Worm (Caenorhabditis elegans) whole organism, late embryonic: ENCODE data around the gene Y38E10A.8.

ENCODE experiments used
- C08G9.2 ChIP-seq: sonication (generic microtip); optimal IDR thresholded peaks from 2 replicates; lab custom pipeline; 2016; ENCODE audit warnings: mild to moderate bottlenecking, missing genetic modification characterization, moderate library complexity, missing compliant biosample characterization
- C38D4.7 ChIP-seq: fragments of 200-800 bp; sonication (Bioruptor generic); optimal IDR thresholded peaks from 2 replicates; lab custom pipeline; 2018; ENCODE audit warnings: mild to moderate bottlenecking, missing genetic modification characterization, moderate library complexity, missing compliant biosample characterization
- F13H6.1 ChIP-seq: sonication (generic microtip); optimal IDR thresholded peaks from 2 replicates; lab custom pipeline; 2016; ENCODE audit warnings: missing genetic modification characterization, missing compliant biosample characterization
- K02D7.2 ChIP-seq: sonication (generic microtip); optimal IDR thresholded peaks from 2 replicates; lab custom pipeline; 2017; ENCODE audit warnings: mild to moderate bottlenecking, missing genetic modification characterization, missing compliant biosample characterization
- T23F11.4 ChIP-seq: fragments of 200-800 bp; sonication (Bioruptor generic); optimal IDR thresholded peaks from 2 replicates; lab custom pipeline; 2018; ENCODE audit warnings: mild to moderate bottlenecking, missing genetic modification characterization, missing compliant biosample characterization
- Y22D7AL.16 ChIP-seq: sonication (generic microtip); optimal IDR thresholded peaks from 2 replicates; lab custom pipeline; 2016; ENCODE audit warnings: missing genetic modification characterization, missing compliant biosample characterization
- ama-1 ChIP-seq: fragments of 150-350 bp; optimal IDR thresholded peaks from 2 replicates; lab custom pipeline; 2014
- ceh-18 ChIP-seq: sonication (generic microtip); optimal IDR thresholded peaks from 2 replicates; lab custom pipeline; 2016; ENCODE audit warnings: missing genetic modification characterization, missing compliant biosample characterization
- ceh-19 ChIP-seq: fragments of 200-800 bp; sonication (Bioruptor generic); optimal IDR thresholded peaks from 2 replicates; lab custom pipeline; 2018; ENCODE audit warnings: mild to moderate bottlenecking, missing genetic modification characterization, missing compliant biosample characterization
- ceh-2 ChIP-seq: sonication (generic microtip); optimal IDR thresholded peaks from 2 replicates; lab custom pipeline; 2016; ENCODE audit warnings: missing genotype, missing genetic modification characterization, missing compliant biosample characterization
- ceh-22 ChIP-seq: sonication (generic microtip); optimal IDR thresholded peaks from 2 replicates; lab custom pipeline; 2017; ENCODE audit warnings: missing biosample characterization, missing genetic modification characterization
- ceh-24 ChIP-seq: sonication (generic microtip); optimal IDR thresholded peaks from 2 replicates; lab custom pipeline; 2016; ENCODE audit warnings: mild to moderate bottlenecking, missing genetic modification characterization, missing compliant biosample characterization
- ceh-30 ChIP-seq: fragments of 150-350 bp; optimal IDR thresholded peaks from 2 replicates; lab custom pipeline; 2014; ENCODE audit warnings: missing biosample characterization, missing genetic modification characterization
- ceh-31 ChIP-seq: sonication (generic microtip); optimal IDR thresholded peaks from 2 replicates; lab custom pipeline; 2016; ENCODE audit warnings: missing genetic modification characterization, missing compliant biosample characterization
- ceh-45 ChIP-seq: fragments of 200-800 bp; sonication (Bioruptor generic); IDR thresholded peaks from 2 replicates; pipeline ENCODE4 v1.3.6; 2022; ENCODE audit warnings: missing genetic modification reagents, missing genetic modification characterization, missing compliant biosample characterization
- ceh-48 ChIP-seq: sonication (generic microtip); optimal IDR thresholded peaks from 2 replicates; lab custom pipeline; 2016; ENCODE audit warnings: missing genetic modification characterization, inconsistent platforms, missing compliant biosample characterization
- dmd-4 ChIP-seq: sonication (generic microtip); optimal IDR thresholded peaks from 2 replicates; lab custom pipeline; 2016; ENCODE audit warnings: borderline replicate concordance, missing genetic modification characterization, missing compliant biosample characterization
- dve-1 ChIP-seq: sonication (generic microtip); optimal IDR thresholded peaks from 2 replicates; lab custom pipeline; 2017; ENCODE audit warnings: antibody characterized with exemption, mild to moderate bottlenecking, missing genetic modification characterization, missing compliant biosample characterization
- elt-2 ChIP-seq: sonication (generic microtip); optimal IDR thresholded peaks from 2 replicates; lab custom pipeline; 2016; ENCODE audit warnings: missing genetic modification reagents, missing genetic modification characterization, missing compliant biosample characterization
- elt-4 ChIP-seq: sonication (generic microtip); optimal IDR thresholded peaks from 2 replicates; lab custom pipeline; 2016; ENCODE audit warnings: missing genetic modification characterization, missing compliant biosample characterization
- ets-4 ChIP-seq: sonication (generic microtip); optimal IDR thresholded peaks from 2 replicates; lab custom pipeline; 2016; ENCODE audit warnings: missing genetic modification characterization, missing compliant biosample characterization
- eyg-1 ChIP-seq: sonication (generic microtip); optimal IDR thresholded peaks from 2 replicates; lab custom pipeline; 2016; ENCODE audit warnings: missing genotype, missing genetic modification characterization, missing compliant biosample characterization
- fkh-10 ChIP-seq: fragments of 150-350 bp; optimal IDR thresholded peaks from 2 replicates; lab custom pipeline; 2014; ENCODE audit warnings: missing biosample characterization, missing genetic modification reagents, missing genetic modification characterization
- hlh-13 ChIP-seq: fragments of 200-800 bp; sonication (Bioruptor generic); optimal IDR thresholded peaks from 2 replicates; lab custom pipeline; 2018; ENCODE audit warnings: mild to moderate bottlenecking, missing genetic modification characterization, missing compliant biosample characterization
- hlh-6 ChIP-seq: sonication (generic microtip); optimal IDR thresholded peaks from 2 replicates; lab custom pipeline; 2016; ENCODE audit warnings: missing genotype, missing genetic modification characterization, missing compliant biosample characterization
- hlh-8 ChIP-seq: sonication (generic microtip); optimal IDR thresholded peaks from 2 replicates; lab custom pipeline; 2016; ENCODE audit warnings: missing genotype, missing genetic modification characterization, missing compliant biosample characterization
- lim-6 ChIP-seq: sonication (generic microtip); optimal IDR thresholded peaks from 2 replicates; lab custom pipeline; 2016; ENCODE audit warnings: missing genetic modification characterization, missing compliant biosample characterization
- lin-11 ChIP-seq: fragments of 200-800 bp; sonication (Bioruptor generic); optimal IDR thresholded peaks from 2 replicates; lab custom pipeline; 2018; ENCODE audit warnings: mild to moderate bottlenecking, missing genetic modification characterization, missing compliant biosample characterization
- madf-2 ChIP-seq: sonication (generic microtip); optimal IDR thresholded peaks from 2 replicates; lab custom pipeline; 2017; ENCODE audit warnings: missing genetic modification characterization, missing compliant biosample characterization
- nhr-232 ChIP-seq: sonication (generic microtip); optimal IDR thresholded peaks from 2 replicates; lab custom pipeline; 2016; ENCODE audit warnings: missing genetic modification characterization, missing compliant biosample characterization
- npax-4 ChIP-seq: sonication (generic microtip); optimal IDR thresholded peaks from 2 replicates; lab custom pipeline; 2016; ENCODE audit warnings: missing genetic modification characterization, missing compliant biosample characterization
- odd-2 ChIP-seq: sonication (generic microtip); optimal IDR thresholded peaks from 2 replicates; lab custom pipeline; 2017; ENCODE audit warnings: antibody characterized with exemption, mild to moderate bottlenecking, missing genetic modification characterization, missing compliant biosample characterization
- pha-2 ChIP-seq: sonication (generic microtip); optimal IDR thresholded peaks from 2 replicates; lab custom pipeline; 2017; ENCODE audit warnings: mild to moderate bottlenecking, missing genetic modification characterization, missing compliant biosample characterization
- pha-4 ChIP-seq: fragments of 150-350 bp; optimal IDR thresholded peaks from 2 replicates; lab custom pipeline; 2018; ENCODE audit warnings: missing biosample characterization, missing genetic modification reagents, missing genetic modification characterization
- pqm-1 ChIP-seq: sonication (generic microtip); optimal IDR thresholded peaks from 2 replicates; lab custom pipeline; 2016; ENCODE audit warnings: missing genetic modification characterization, missing compliant biosample characterization
- pros-1 ChIP-seq: fragments of 150-350 bp; optimal IDR thresholded peaks from 2 replicates; lab custom pipeline; 2014; ENCODE audit warnings: missing biosample characterization, missing genetic modification reagents, missing genetic modification characterization
- ref-2 ChIP-seq: sonication (generic microtip); optimal IDR thresholded peaks from 2 replicates; lab custom pipeline; 2016; ENCODE audit warnings: missing genetic modification characterization, missing compliant biosample characterization
- sdc-2 ChIP-seq: sonication (generic microtip); optimal IDR thresholded peaks from 2 replicates; lab custom pipeline; 2016; ENCODE audit warnings: missing genotype, missing genetic modification characterization, missing compliant biosample characterization
- sox-2 ChIP-seq: fragments of 200-800 bp; sonication (Bioruptor generic); IDR thresholded peaks from 2 replicates; pipeline ENCODE4 v1.3.6; 2022; ENCODE audit warnings: missing genetic modification reagents, missing genetic modification characterization, missing compliant biosample characterization
- sox-4 ChIP-seq: sonication (generic microtip); optimal IDR thresholded peaks from 2 replicates; lab custom pipeline; 2017; ENCODE audit warnings: mild to moderate bottlenecking, missing genetic modification characterization, inconsistent platforms, missing compliant biosample characterization
- ttx-3 ChIP-seq: sonication (generic microtip); optimal IDR thresholded peaks from 2 replicates; lab custom pipeline; 2016; ENCODE audit warnings: missing genetic modification reagents, missing genetic modification characterization, missing compliant biosample characterization
- unc-3 ChIP-seq, 2 experiments: fragments of 200-800 bp in 1 of 2; sonication (Bioruptor generic) in 1 of 2; sonication (generic microtip) in 1 of 2; conservative IDR thresholded peaks in 1 of 2; optimal IDR thresholded peaks in 1 of 2; 2 replicates each; pipeline versions ENCODE4 v1.3.6 to Lab custom; 2016 to 2022; ENCODE audit warnings: missing compliant biosample characterization in 2 of 2, missing genetic modification characterization in 2 of 2, missing genetic modification reagents in 1 of 2
- unc-42 ChIP-seq: sonication (generic microtip); optimal IDR thresholded peaks from 2 replicates; lab custom pipeline; 2016; ENCODE audit warnings: missing genotype, missing genetic modification characterization, missing compliant biosample characterization
- unc-55 ChIP-seq: sonication (generic microtip); optimal IDR thresholded peaks from 2 replicates; lab custom pipeline; 2017; ENCODE audit warnings: missing biosample characterization, missing genetic modification reagents, missing genetic modification characterization
- unc-86 ChIP-seq: sonication (generic microtip); optimal IDR thresholded peaks from 2 replicates; lab custom pipeline; 2016; ENCODE audit warnings: missing genetic modification characterization, missing compliant biosample characterization

Gene Y38E10A.8

DNA sequence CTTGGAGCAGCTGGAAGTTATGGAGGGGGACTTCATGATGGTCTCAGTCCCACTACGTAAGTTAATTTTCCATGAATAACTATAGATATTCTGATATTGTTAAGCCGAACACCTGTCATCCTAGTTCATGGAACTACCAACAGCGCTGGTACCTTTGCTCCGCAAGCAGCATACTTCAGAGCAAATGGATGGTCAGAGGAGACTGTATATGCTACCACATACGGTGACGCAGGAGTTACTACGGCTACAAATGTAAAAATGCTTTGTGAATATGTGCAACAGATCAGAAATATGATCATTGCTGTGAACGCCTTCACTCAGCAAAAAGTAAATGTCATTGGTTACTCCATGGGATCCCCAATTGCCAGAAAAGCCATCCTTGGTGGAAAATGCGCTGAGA, 892 bp upstream of the Y38E10A.8 start:
- TF ChIP-seq elt-2 (no peak), unc-86 (tag; lab: Kevin White, UChicago) (no peak), T23F11.4 (no peak), hlh-13 (GFP tag; lab: Kevin White, UChicago) (no peak), ets-4 (no peak), lin-11 (tag; lab: Kevin White, UChicago) (no peak), ttx-3 (no peak), sox-4 (no peak), unc-3 (GFP tag; conservative IDR thresholded peaks at IDR 0.05; lab: Robert Waterston, UW) (no peak), unc-3 (tag; optimal IDR thresholded peaks at IDR 0.05; lab: Kevin White, UChicago) (no peak), nhr-232 (tag; lab: Kevin White, UChicago) (no peak)

DNA sequence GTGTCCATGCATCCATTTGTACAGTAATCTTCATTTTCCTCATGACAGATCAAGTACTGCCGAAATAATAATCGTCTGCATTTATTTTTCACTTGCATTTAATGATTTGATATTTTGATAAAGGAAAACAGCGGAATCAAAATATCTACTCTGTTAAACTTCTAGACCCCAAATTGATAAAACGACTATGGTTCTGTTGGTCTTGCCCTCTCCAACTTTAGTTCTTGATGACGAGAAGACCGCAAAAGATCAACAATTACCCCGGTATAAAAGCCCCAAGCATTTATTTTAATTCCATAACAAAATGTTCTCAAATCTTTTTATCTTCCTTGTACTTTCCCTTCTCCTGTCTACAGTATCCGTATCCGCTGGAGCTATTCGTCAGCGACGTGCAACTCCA, 1.7 kb downstream of the Y38E10A.8 start, which contains the start of gene Y38E10A.9:
TSS of gene Y38E10A.9 (plus strand) at position 301 of the 400 bp plus-strand sequence.
- TF ChIP-seq pha-2 (tag; lab: Kevin White, UChicago) (no peak), fkh-10 (no peak), F13H6.1 (tag; lab: Kevin White, UChicago) (no peak), ceh-19 (GFP tag; lab: Kevin White, UChicago) (no peak), K02D7.2 (tag; lab: Kevin White, UChicago) (no peak), odd-2 (tag; lab: Kevin White, UChicago) (no peak), unc-42 (tag; lab: Kevin White, UChicago) (no peak), pha-4 (tag; lab: Kevin White, UChicago) (no peak), sox-2 (GFP tag; lab: Robert Waterston, UW) (no peak), nhr-232 (tag; lab: Kevin White, UChicago) (no peak), C38D4.7 (GFP tag; lab: Kevin White, UChicago) (no peak), Y22D7AL.16 (no peak), lin-11 (tag; lab: Kevin White, UChicago) (no peak), pqm-1 (no peak), elt-4 (no peak), ceh-18 (no peak), dve-1 (no peak), ceh-22 (tag; lab: Kevin White, UChicago) (no peak)
- TF ChIP-seq, all 69 proteins: peak for 0

DNA sequence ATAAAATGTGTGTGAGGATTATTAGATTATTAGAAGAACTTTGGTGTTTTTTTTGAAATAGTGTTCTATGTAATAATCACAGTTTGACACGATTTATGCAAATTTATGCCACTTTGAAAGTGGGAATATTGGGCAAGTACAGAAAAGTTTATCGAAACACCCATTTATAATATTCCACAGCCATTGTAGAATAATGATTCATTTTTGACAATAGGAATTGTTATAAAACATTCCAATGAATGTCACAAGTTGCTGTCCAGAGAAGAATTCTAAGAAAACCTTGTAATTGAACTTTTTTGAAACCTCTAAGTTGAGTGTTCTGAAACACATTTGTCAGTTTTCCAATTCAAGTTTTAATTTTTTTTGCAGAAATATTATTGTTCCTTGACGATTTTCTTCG, 5.2 kb downstream of the Y38E10A.8 start, which contains the start of gene nspe-4:
TSS of gene nspe-4 (plus strand) at position 301 of the 400 bp plus-strand sequence.
- no peak for TF ChIP-seq hlh-6 (tag; lab: Kevin White, UChicago)
- TF ChIP-seq C38D4.7 (GFP tag; lab: Kevin White, UChicago): no peak
- no peak for TF ChIP-seq ref-2
- no peak for TF ChIP-seq ceh-30 (tag; lab: Kevin White, UChicago)
- no peak for TF ChIP-seq K02D7.2 (tag; lab: Kevin White, UChicago)
- TF ChIP-seq ceh-2 (tag; lab: Kevin White, UChicago): no peak
- no peak for TF ChIP-seq hlh-8
- no peak for TF ChIP-seq ceh-31 (tag; lab: Kevin White, UChicago)
- no peak for TF ChIP-seq npax-4 (tag; lab: Kevin White, UChicago)
- TF ChIP-seq elt-4: no peak

DNA sequence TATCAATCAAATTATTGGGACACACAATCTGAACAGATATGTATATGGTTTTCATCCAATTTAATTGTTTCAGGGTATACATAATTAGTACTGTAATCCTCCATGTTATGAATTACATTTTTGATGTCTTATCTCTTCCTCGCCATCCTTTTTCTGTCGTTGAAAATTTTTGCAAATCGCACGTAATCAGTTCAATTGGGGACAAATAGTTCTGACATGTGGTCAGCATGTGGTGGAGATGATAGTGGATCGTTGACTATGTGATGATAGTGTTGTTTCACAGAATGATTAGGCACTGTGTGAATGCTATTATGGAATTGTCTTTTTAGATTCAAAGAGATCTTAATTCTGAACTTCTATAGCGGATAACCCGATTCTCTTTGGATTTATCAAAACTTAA, 8.4 kb downstream of the Y38E10A.8 start:
- TF ChIP-seq lim-6 (tag; lab: Kevin White, UChicago) (no peak), ceh-30 (tag; lab: Kevin White, UChicago) (no peak), ceh-48 (no peak), sox-2 (GFP tag; lab: Robert Waterston, UW) (no peak), eyg-1 (tag; lab: Kevin White, UChicago) (no peak), ceh-24 (tag; lab: Kevin White, UChicago) (no peak), pqm-1 (no peak), hlh-13 (GFP tag; lab: Kevin White, UChicago) (no peak), ceh-45 (GFP tag; lab: Robert Waterston, UW) (no peak), ama-1 (lab: Kevin White, UChicago) (no peak), C08G9.2 (tag; lab: Kevin White, UChicago) (no peak), elt-4 (no peak), pros-1 (tag; lab: Kevin White, UChicago) (no peak), unc-42 (tag; lab: Kevin White, UChicago) (no peak), fkh-10 (no peak), dmd-4 (tag; lab: Kevin White, UChicago) (no peak), odd-2 (tag; lab: Kevin White, UChicago) (no peak), sdc-2 (no peak), madf-2 (tag; lab: Kevin White, UChicago) (no peak), unc-55 (GFP tag; lab: Kevin White, UChicago) (no peak)
